Worm (Caenorhabditis elegans): Measurements from ENCODE around the gene Y70C5A.4.

DNA sequence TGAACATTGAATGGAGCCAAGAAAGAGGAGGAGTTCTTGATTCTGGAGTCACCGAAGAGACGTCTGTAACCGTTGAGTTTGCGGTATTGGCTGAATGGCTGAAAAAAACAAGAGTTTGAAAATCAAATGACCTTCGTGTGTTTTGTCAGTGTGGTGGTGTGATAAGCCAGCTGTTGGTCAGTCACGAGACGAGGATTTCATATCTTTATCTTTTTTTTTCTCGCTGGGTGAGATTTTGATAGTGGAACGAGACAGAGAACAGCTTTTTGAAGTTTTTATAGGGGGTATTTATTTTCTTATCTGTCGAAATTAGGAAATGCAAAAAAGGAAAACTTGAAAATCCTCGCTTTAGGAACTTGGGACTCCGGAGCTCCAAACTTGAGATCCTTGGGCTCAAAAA is 23.0 kb upstream of the Y70C5A.4 start:
- TF ChIP-seq nhr-25 (tag; optimal IDR thresholded peaks at IDR 0.05; ENCODE audit: borderline replicate concordance, insufficient read depth) (no peak), ztf-11 (tag; optimal IDR thresholded peaks at IDR 0.05) (no peak), ZK546.5 (tag; optimal IDR thresholded peaks at IDR 0.05) (no peak), ces-1 (GFP tag; optimal IDR thresholded peaks at IDR 0.05) (no peak), nhr-11 (tag; optimal IDR thresholded peaks at IDR 0.05) (no peak)

Data from whole organism, L4 larva.